Fruit fly (Drosophila melanogaster) whole organism, pupa: ENCODE data around the gene CG42268.

ENCODE experiments used
- CG10348 ChIP-seq: fragments of 200-800 bp; sonication (Bioruptor generic); IDR thresholded peaks from 2 replicates; pipeline ENCODE4 v1.3.6; 2022; ENCODE audit warnings: missing biosample characterization, missing genetic modification characterization
- CG12605 ChIP-seq: fragments of 200-800 bp; sonication (Bioruptor generic); IDR thresholded peaks from 2 replicates; pipeline ENCODE4 v1.3.6; 2022; ENCODE audit warnings: missing biosample characterization, missing genetic modification characterization
- CG13204 ChIP-seq: fragments of 200-800 bp; sonication (Bioruptor generic); optimal IDR thresholded peaks from 2 replicates; lab custom pipeline; 2018; ENCODE audit warnings: missing biosample characterization, mild to moderate bottlenecking, missing genetic modification characterization, moderate library complexity
- CG14655 ChIP-seq: fragments of 200-800 bp; sonication (Bioruptor generic); optimal IDR thresholded peaks from 3 replicates; lab custom pipeline; 2017; ENCODE audit warnings: mild to moderate bottlenecking, missing biosample characterization, missing genetic modification reagents, missing genetic modification characterization
- CG15710 ChIP-seq: fragments of 200-800 bp; sonication (Bioruptor generic); optimal IDR thresholded peaks from 2 replicates; lab custom pipeline; 2018; ENCODE audit warnings: missing biosample characterization, mild to moderate bottlenecking, missing genetic modification characterization, moderate library complexity
- CG17806 ChIP-seq: fragments of 200-800 bp; sonication (Bioruptor generic); optimal IDR thresholded peaks from 2 replicates; lab custom pipeline; 2018; ENCODE audit warnings: missing biosample characterization, mild to moderate bottlenecking, missing genetic modification characterization, moderate library complexity
- CG32121 ChIP-seq: fragments of 200-800 bp; sonication (Bioruptor generic); IDR thresholded peaks from 2 replicates; pipeline ENCODE4 v1.3.6; 2022; ENCODE audit warnings: missing biosample characterization, missing genetic modification characterization
- CG34367 ChIP-seq: fragments of 200-800 bp; sonication (Bioruptor generic); optimal IDR thresholded peaks from 2 replicates; lab custom pipeline; 2018; ENCODE audit warnings: missing biosample characterization, mild to moderate bottlenecking, missing genetic modification characterization
- CG4496 ChIP-seq: fragments of 200-800 bp; sonication (Bioruptor generic); IDR thresholded peaks from 3 replicates; pipeline ENCODE4 v1.3.6; 2022; ENCODE audit warnings: missing biosample characterization, missing genetic modification characterization
- CG8159 ChIP-seq: fragments of 200-800 bp; sonication (Bioruptor generic); optimal IDR thresholded peaks from 3 replicates; lab custom pipeline; 2018; ENCODE audit warnings: missing biosample characterization, mild to moderate bottlenecking, missing genetic modification characterization, moderate library complexity
- CG8301 ChIP-seq: fragments of 200-800 bp; sonication (Bioruptor generic); optimal IDR thresholded peaks from 2 replicates; lab custom pipeline; 2018; ENCODE audit warnings: missing biosample characterization, mild to moderate bottlenecking, missing genetic modification characterization
- CG9948 ChIP-seq: fragments of 200-800 bp; sonication (Bioruptor generic); optimal IDR thresholded peaks from 2 replicates; lab custom pipeline; 2018; ENCODE audit warnings: missing biosample characterization, mild to moderate bottlenecking, missing genetic modification characterization, moderate library complexity
- D1 ChIP-seq: fragments of 200-800 bp; sonication (Bioruptor generic); optimal IDR thresholded peaks from 2 replicates; lab custom pipeline; 2018; ENCODE audit warnings: missing biosample characterization, mild to moderate bottlenecking, missing genetic modification characterization, moderate library complexity
- EcR ChIP-seq: fragments of 200-800 bp; sonication (Bioruptor generic); optimal IDR thresholded peaks from 3 replicates; lab custom pipeline; 2019; ENCODE audit warnings: missing biosample characterization, missing genetic modification characterization, mild to moderate bottlenecking, moderate library complexity, missing genetic modification reagents
- Ets98B ChIP-seq: fragments of 200-800 bp; sonication (Bioruptor generic); IDR thresholded peaks from 2 replicates; pipeline ENCODE4 v1.3.6; 2022; ENCODE audit warnings: missing biosample characterization, missing genetic modification characterization
- Pif1A ChIP-seq: fragments of 200-800 bp; sonication (Bioruptor generic); optimal IDR thresholded peaks from 3 replicates; lab custom pipeline; 2016; ENCODE audit warnings: missing biosample characterization, missing genetic modification characterization
- Pif1B ChIP-seq: fragments of 200-800 bp; sonication (Bioruptor generic); optimal IDR thresholded peaks from 3 replicates; lab custom pipeline; 2016; ENCODE audit warnings: missing biosample characterization, missing genetic modification characterization
- Snoo ChIP-seq: fragments of 200-800 bp; sonication (Bioruptor generic); optimal IDR thresholded peaks from 3 replicates; lab custom pipeline; 2017; ENCODE audit warnings: missing biosample characterization, mild to moderate bottlenecking, missing genetic modification characterization, inconsistent platforms
- fd96Ca ChIP-seq: fragments of 200-800 bp; sonication (Bioruptor generic); IDR thresholded peaks from 3 replicates; pipeline ENCODE4 v1.3.6; 2022; ENCODE audit warnings: missing biosample characterization, missing genetic modification characterization
- gl ChIP-seq: fragments of 200-800 bp; sonication (Bioruptor generic); optimal IDR thresholded peaks from 2 replicates; lab custom pipeline; 2018; ENCODE audit warnings: missing biosample characterization, mild to moderate bottlenecking, missing genetic modification characterization
- rn ChIP-seq: fragments of 200-800 bp; sonication (Bioruptor generic); IDR thresholded peaks from 2 replicates; pipeline ENCODE4 v1.3.6; 2022; ENCODE audit warnings: missing biosample characterization, missing genetic modification characterization

Gene CG42268

DNA sequence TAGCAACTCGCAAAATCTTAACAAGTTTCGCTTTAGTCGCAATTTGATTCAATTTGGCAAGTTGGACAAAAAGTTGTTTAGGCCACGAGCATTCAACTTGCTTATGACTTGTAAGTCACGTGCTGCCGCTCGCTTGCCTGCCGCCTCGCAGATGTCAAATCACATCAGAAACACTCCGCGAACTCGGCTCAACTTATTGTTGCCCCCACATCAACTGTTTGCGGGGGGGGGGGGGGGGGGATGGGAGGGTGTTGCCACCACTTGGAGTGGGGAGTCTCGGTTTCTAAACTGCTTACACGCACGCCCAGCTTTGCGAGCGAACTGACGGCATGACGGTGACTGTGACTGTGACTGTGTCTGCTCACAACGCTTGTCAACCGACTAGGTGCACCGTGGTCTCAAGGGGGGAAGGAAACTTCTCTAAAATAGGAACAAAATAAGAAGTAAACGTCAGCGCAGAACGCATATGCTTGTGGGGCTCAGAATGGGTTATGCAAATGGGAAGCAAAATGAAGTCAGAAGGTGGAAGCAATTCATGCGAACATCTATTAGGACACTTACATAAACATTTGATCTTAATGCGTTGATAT, 16.7 kb upstream of the CG42268 start:
- no peak for TF ChIP-seq CG12605 (GFP tag; lab: Robert Waterston, UW)
- TF ChIP-seq CG8159 = no peak
- no peak for TF ChIP-seq Ets98B
- no peak for TF ChIP-seq CG14655 (GFP tag; lab: Kevin White, UChicago)
- TF ChIP-seq CG32121 (GFP tag; lab: Robert Waterston, UW) = peak; percentile 24; the same call in 1 of the 2 replicates
- no peak for TF ChIP-seq gl (tag; lab: Kevin White, UChicago)
- TF ChIP-seq CG10348 = no peak
- TF ChIP-seq fd96Ca (GFP tag; lab: Robert Waterston, UW) = 0 out of 3 replicates have a peak, but pooled peaks have one; percentile 16
- TF ChIP-seq CG34367 = no peak
- peak; percentile 54; the same call in 2 of the 3 replicates for TF ChIP-seq CG4496 (GFP tag; lab: Robert Waterston, UW)
- TF ChIP-seq CG8301 (tag; lab: Kevin White, UChicago) = no peak

DNA sequence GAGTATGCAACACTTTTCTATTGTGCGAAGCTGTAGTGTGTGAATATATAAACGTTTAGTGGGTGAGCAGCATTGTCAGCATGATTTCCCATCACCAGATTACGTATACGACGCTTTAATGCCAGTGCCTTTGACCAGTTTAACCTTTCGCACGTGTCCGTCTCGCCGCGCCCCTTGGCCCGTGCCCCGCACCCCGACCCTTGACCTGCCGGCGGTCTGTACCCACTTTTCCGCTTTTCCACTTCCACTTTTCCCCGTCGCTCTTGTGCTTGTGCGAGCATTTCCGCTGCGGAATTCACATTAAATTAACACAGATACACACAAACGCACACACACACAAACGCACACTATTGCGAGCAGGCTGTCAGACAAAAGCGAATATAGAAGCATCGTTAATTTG, 15.5 kb upstream of the CG42268 start:
- TF ChIP-seq CG14655 (GFP tag; lab: Kevin White, UChicago) (no peak), CG8159 (no peak), CG32121 (GFP tag; lab: Robert Waterston, UW) (no peak), CG4496 (GFP tag; lab: Robert Waterston, UW) (no peak), EcR (GFP tag; lab: Kevin White, UChicago) (no peak), CG8301 (tag; lab: Kevin White, UChicago) (no peak), Pif1A (GFP tag; lab: Kevin White, UChicago) (no peak), CG10348 (no peak), CG12605 (GFP tag; lab: Robert Waterston, UW) (no peak), Snoo (tag; lab: Kevin White, UChicago) (no peak), fd96Ca (GFP tag; lab: Robert Waterston, UW) (no peak), CG9948 (no peak), D1 (tag; lab: Kevin White, UChicago) (no peak), gl (tag; lab: Kevin White, UChicago) (no peak), CG15710 (tag; lab: Kevin White, UChicago) (no peak), CG34367 (no peak), Ets98B (no peak), Pif1B (GFP tag; lab: Kevin White, UChicago) (no peak), rn (no peak), CG17806 (tag; lab: Kevin White, UChicago) (no peak)

dm6 chr3L:9768385-9768784, 8.2 kb upstream of the CG42268 start:
- TF ChIP-seq CG4496 (GFP tag; lab: Robert Waterston, UW) = no peak
- no peak for TF ChIP-seq CG15710 (tag; lab: Kevin White, UChicago)
- TF ChIP-seq CG10348 = no peak
- no peak for TF ChIP-seq Snoo (tag; lab: Kevin White, UChicago)
- no peak for TF ChIP-seq CG32121 (GFP tag; lab: Robert Waterston, UW)
- no peak for TF ChIP-seq CG14655 (GFP tag; lab: Kevin White, UChicago)
- TF ChIP-seq fd96Ca (GFP tag; lab: Robert Waterston, UW) = no peak
- no peak for TF ChIP-seq CG13204 (GFP tag; lab: Kevin White, UChicago)
- no peak for TF ChIP-seq CG8159
- no peak for TF ChIP-seq CG34367
- no peak for TF ChIP-seq EcR (GFP tag; lab: Kevin White, UChicago)
- no peak for TF ChIP-seq D1 (tag; lab: Kevin White, UChicago)
- TF ChIP-seq Ets98B = no peak
- no peak for TF ChIP-seq CG17806 (tag; lab: Kevin White, UChicago)

- TF ChIP-seq Pif1B (GFP tag; lab: Kevin White, UChicago) = no peak
- peak; percentile 46; the same call in 2 of the 3 replicates for TF ChIP-seq CG4496 (GFP tag; lab: Robert Waterston, UW)
- peak; percentile 88 for TF ChIP-seq EcR (GFP tag; lab: Kevin White, UChicago)
- no peak for TF ChIP-seq CG15710 (tag; lab: Kevin White, UChicago)
- TF ChIP-seq CG32121 (GFP tag; lab: Robert Waterston, UW) = no peak
Observed at dm6 chr3L:9767636-9768358, 7.6 kb upstream of the CG42268 start.

dm6 chr3L:9766364-9766763, 6.2 kb upstream of the CG42268 start:
- TF ChIP-seq Snoo (tag; lab: Kevin White, UChicago) (no peak), CG34367 (no peak), CG8301 (tag; lab: Kevin White, UChicago) (no peak), CG32121 (GFP tag; lab: Robert Waterston, UW) (no peak), CG10348 (no peak)

DNA sequence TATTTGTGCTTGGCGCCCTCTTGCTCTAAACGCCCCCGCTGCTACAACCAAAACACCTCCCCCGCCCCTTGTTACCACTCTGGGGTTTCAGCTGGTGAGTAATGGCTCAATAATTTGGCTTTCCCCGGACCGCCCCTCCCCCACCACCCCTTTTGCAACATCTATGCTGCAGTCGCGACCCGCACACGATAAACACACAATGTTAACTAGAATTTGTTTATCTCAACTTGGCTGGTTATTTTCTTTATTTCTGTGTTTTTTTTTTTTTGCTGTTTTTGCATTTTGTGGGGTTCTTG, 5.5 kb upstream of the CG42268 start:
- TF ChIP-seq CG8301 (tag; lab: Kevin White, UChicago) = no peak
- TF ChIP-seq EcR (GFP tag; lab: Kevin White, UChicago) = no peak
- TF ChIP-seq CG8159 = no peak
- no peak for TF ChIP-seq CG10348
- no peak for TF ChIP-seq CG4496 (GFP tag; lab: Robert Waterston, UW)
- TF ChIP-seq Pif1A (GFP tag; lab: Kevin White, UChicago) = no peak
- TF ChIP-seq CG9948 = no peak
- TF ChIP-seq D1 (tag; lab: Kevin White, UChicago) = no peak
